Fruit fly (Drosophila melanogaster): ENCODE results near the gene Sox21a.
A peak's percentile ranks its signal among the peaks of the same experiment; 100 is the strongest.

dm6 chr3L:14071621-14072020 is 36.3 kb downstream of the Sox21a start, which contains the start of gene Pex1:
- TF ChIP-seq CG10669 (GFP tag; optimal IDR thresholded peaks at IDR 0.05): no peak
- no peak for TF ChIP-seq achi (GFP tag; optimal IDR thresholded peaks at IDR 0.05)
- no peak for TF ChIP-seq CG6792 (GFP tag; optimal IDR thresholded peaks at IDR 0.05)
- no peak for TF ChIP-seq Eip93F (GFP tag; optimal IDR thresholded peaks at IDR 0.05)
- peak; percentile 8 for TF ChIP-seq Met (GFP tag; optimal IDR thresholded peaks at IDR 0.05)
